Worm (Caenorhabditis elegans) whole organism, L2 larva: ENCODE measurements around the gene Y48E1C.4.

Experiments
- C34F6.9 ChIP-seq: fragments of 150-350 bp; optimal IDR thresholded peaks from 2 replicates; lab custom pipeline; 2014; ENCODE audit warnings: missing biosample characterization, missing genetic modification characterization
- F13H6.1 ChIP-seq: sonication (generic microtip); optimal IDR thresholded peaks from 2 replicates; lab custom pipeline; 2016; ENCODE audit warnings: missing genetic modification characterization, missing compliant biosample characterization
- Y55F3AM.14 ChIP-seq: fragments of 200-800 bp; sonication (Bioruptor generic); optimal IDR thresholded peaks from 2 replicates; lab custom pipeline; 2018; ENCODE audit warnings: mild to moderate bottlenecking, missing genetic modification characterization, missing compliant biosample characterization
- alr-1 ChIP-seq: fragments of 150-350 bp; optimal IDR thresholded peaks from 2 replicates; lab custom pipeline; 2014; ENCODE audit warnings: missing biosample characterization, missing genetic modification characterization
- aly-2 ChIP-seq: fragments of 150-350 bp; optimal IDR thresholded peaks from 2 replicates; lab custom pipeline; 2014; ENCODE audit warnings: missing biosample characterization, missing genetic modification characterization
- ama-1 ChIP-seq: fragments of 150-350 bp; optimal IDR thresholded peaks from 2 replicates; lab custom pipeline; 2018; ENCODE audit warnings: inconsistent platforms
- blmp-1 ChIP-seq: sonication (generic microtip); optimal IDR thresholded peaks from 2 replicates; lab custom pipeline; 2017; ENCODE audit warnings: missing genetic modification characterization, mild to moderate bottlenecking, missing compliant biosample characterization, antibody characterized with exemption, moderate library complexity; ENCODE audit not compliant: insufficient read depth
- dmd-4 ChIP-seq: sonication (generic microtip); optimal IDR thresholded peaks from 2 replicates; lab custom pipeline; 2017; ENCODE audit warnings: missing biosample characterization, missing genetic modification characterization
- egl-27 ChIP-seq: sonication (generic microtip); optimal IDR thresholded peaks from 3 replicates; lab custom pipeline; 2017; ENCODE audit warnings: missing biosample characterization, missing genetic modification reagents, missing genetic modification characterization
- elt-3 ChIP-seq: sonication (generic microtip); optimal IDR thresholded peaks from 2 replicates; lab custom pipeline; 2017; ENCODE audit warnings: missing biosample characterization, missing genetic modification characterization
- fos-1 ChIP-seq: fragments of 150-350 bp; optimal IDR thresholded peaks from 2 replicates; lab custom pipeline; 2014; ENCODE audit warnings: missing biosample characterization, missing genetic modification characterization
- gmeb-1 ChIP-seq: fragments of 150-350 bp; optimal IDR thresholded peaks from 2 replicates; lab custom pipeline; 2014; ENCODE audit warnings: missing biosample characterization, missing genetic modification characterization
- lin-11 ChIP-seq: fragments of 150-350 bp; sonication (generic microtip); optimal IDR thresholded peaks from 2 replicates; lab custom pipeline; 2014; ENCODE audit warnings: missing biosample characterization, missing genetic modification characterization, inconsistent platforms, mixed read lengths
- lin-13 ChIP-seq: fragments of 150-350 bp; optimal IDR thresholded peaks from 2 replicates; lab custom pipeline; 2014; ENCODE audit warnings: missing biosample characterization, missing genetic modification reagents, missing genetic modification characterization
- lsy-2 ChIP-seq, 2 experiments: fragments of 150-350 bp in 1 of 2; sonication (generic microtip) in 1 of 2; optimal IDR thresholded peaks; 2 replicates each; lab custom pipeline; 2014 to 2017; ENCODE audit warnings: missing biosample characterization in 2 of 2, missing genetic modification characterization in 2 of 2
- mab-5 ChIP-seq: fragments of 150-350 bp; optimal IDR thresholded peaks from 2 replicates; lab custom pipeline; 2014; ENCODE audit warnings: missing biosample characterization, missing genetic modification characterization
- mbf-1 ChIP-seq: sonication (generic microtip); optimal IDR thresholded peaks from 2 replicates; lab custom pipeline; 2017; ENCODE audit warnings: missing biosample characterization, missing genetic modification characterization
- mdl-1 ChIP-seq, 2 experiments: fragments of 150-350 bp in 1 of 2; sonication (generic microtip) in 1 of 2; optimal IDR thresholded peaks; 2 replicates each; lab custom pipeline; 2017; ENCODE audit warnings: missing biosample characterization in 2 of 2, missing genetic modification characterization in 2 of 2
- nhr-10 ChIP-seq: sonication (generic microtip); optimal IDR thresholded peaks from 2 replicates; lab custom pipeline; 2017; ENCODE audit warnings: missing biosample characterization, missing genetic modification characterization
- nhr-11 ChIP-seq: fragments of 150-350 bp; optimal IDR thresholded peaks from 2 replicates; lab custom pipeline; 2014; ENCODE audit warnings: missing biosample characterization, missing genetic modification characterization
- nhr-12 ChIP-seq: fragments of 150-350 bp; optimal IDR thresholded peaks from 2 replicates; lab custom pipeline; 2014; ENCODE audit warnings: missing biosample characterization, missing genetic modification characterization
- nhr-129 ChIP-seq: fragments of 150-350 bp; optimal IDR thresholded peaks from 2 replicates; lab custom pipeline; 2014; ENCODE audit warnings: missing biosample characterization, missing genetic modification characterization
- nhr-21 ChIP-seq: fragments of 150-350 bp; optimal IDR thresholded peaks from 2 replicates; lab custom pipeline; 2014; ENCODE audit warnings: missing biosample characterization, missing genetic modification characterization
- nhr-237 ChIP-seq: fragments of 150-350 bp; optimal IDR thresholded peaks from 2 replicates; lab custom pipeline; 2014; ENCODE audit warnings: missing biosample characterization, missing genetic modification characterization
- nhr-25 ChIP-seq: fragments of 150-350 bp; sonication (generic microtip); optimal IDR thresholded peaks from 3 replicates; lab custom pipeline; 2014; ENCODE audit warnings: missing biosample characterization, missing genetic modification characterization
- nhr-6 ChIP-seq: fragments of 150-350 bp; optimal IDR thresholded peaks from 2 replicates; lab custom pipeline; 2014; ENCODE audit warnings: missing biosample characterization, missing genetic modification characterization
- nhr-77 ChIP-seq: fragments of 150-350 bp; optimal IDR thresholded peaks from 2 replicates; lab custom pipeline; 2014; ENCODE audit warnings: missing biosample characterization, missing genetic modification characterization
- peb-1 ChIP-seq: fragments of 150-350 bp; optimal IDR thresholded peaks from 2 replicates; lab custom pipeline; 2014; ENCODE audit warnings: missing biosample characterization, missing genetic modification characterization
- sem-4 ChIP-seq: fragments of 150-350 bp; optimal IDR thresholded peaks from 2 replicates; lab custom pipeline; 2014; ENCODE audit warnings: missing biosample characterization, missing genetic modification reagents, missing genetic modification characterization
- sma-3 ChIP-seq: sonication (generic microtip); optimal IDR thresholded peaks from 2 replicates; lab custom pipeline; 2016; ENCODE audit warnings: missing genetic modification reagents, missing genetic modification characterization, missing compliant biosample characterization
- sma-9 ChIP-seq, 2 experiments: fragments of 150-350 bp in 1 of 2; sonication (generic microtip) in 1 of 2; optimal IDR thresholded peaks; 2 replicates each; lab custom pipeline; 2014 to 2016; ENCODE audit warnings: missing genetic modification characterization in 2 of 2, mild to moderate bottlenecking in 1 of 2, missing biosample characterization in 1 of 2, missing compliant biosample characterization in 1 of 2, missing genetic modification reagents in 1 of 2, moderate library complexity in 1 of 2
- snpc-4 ChIP-seq: fragments of 150-350 bp; optimal IDR thresholded peaks from 2 replicates; lab custom pipeline; 2014; ENCODE audit warnings: missing biosample characterization, missing genetic modification characterization
- unc-39 ChIP-seq: fragments of 150-350 bp; optimal IDR thresholded peaks from 2 replicates; lab custom pipeline; 2014; ENCODE audit warnings: missing biosample characterization, missing genetic modification characterization
- unc-62 ChIP-seq: fragments of 150-350 bp; optimal IDR thresholded peaks from 2 replicates; lab custom pipeline; 2014; ENCODE audit warnings: missing biosample characterization, missing genetic modification reagents, missing genetic modification characterization
- zag-1 ChIP-seq: fragments of 150-350 bp; optimal IDR thresholded peaks from 2 replicates; lab custom pipeline; 2014; ENCODE audit warnings: missing biosample characterization, missing genetic modification characterization
- ztf-1 ChIP-seq: fragments of 200-800 bp; sonication (Bioruptor generic); conservative IDR thresholded peaks from 2 replicates; pipeline ENCODE4 v1.3.6; 2022; ENCODE audit warnings: missing genetic modification characterization, missing compliant biosample characterization
- ztf-4 ChIP-seq: fragments of 150-350 bp; optimal IDR thresholded peaks from 2 replicates; lab custom pipeline; 2014; ENCODE audit warnings: missing biosample characterization, missing genetic modification characterization

Gene Y48E1C.4

DNA sequence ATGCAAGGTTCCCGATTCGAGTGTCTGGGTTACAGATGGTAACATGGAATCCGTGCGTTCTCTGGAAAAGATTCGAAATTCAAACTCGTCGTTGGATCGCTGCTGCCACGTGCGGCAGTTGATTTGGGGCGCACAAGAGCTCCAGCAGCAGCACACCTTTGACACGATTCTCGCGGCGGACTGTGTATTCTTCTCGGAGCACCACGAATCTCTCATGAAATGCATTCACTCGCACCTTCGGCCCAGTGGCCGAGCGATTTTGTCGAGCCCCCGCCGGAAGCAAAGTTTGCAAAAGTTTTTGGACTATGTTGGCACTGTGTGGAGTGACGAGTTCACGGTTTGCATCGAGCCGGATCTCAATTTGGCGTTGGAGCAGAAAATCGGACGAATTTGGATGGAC is 20.1 kb downstream of the Y48E1C.4 start:
- TF ChIP-seq blmp-1 (tag; lab: Kevin White, UChicago) = no peak
- no peak for TF ChIP-seq nhr-77 (tag; lab: Kevin White, UChicago)
- no peak for TF ChIP-seq nhr-12
- TF ChIP-seq sma-3 (GFP tag; lab: Kevin White, UChicago) = no peak
- no peak for TF ChIP-seq unc-39 (tag; lab: Kevin White, UChicago)
- TF ChIP-seq F13H6.1 (tag; lab: Kevin White, UChicago) = no peak
- TF ChIP-seq lsy-2 (tag; optimal IDR thresholded peaks at IDR 0.05; lab: Kevin White, UChicago) = no peak
- TF ChIP-seq zag-1 (tag; lab: Kevin White, UChicago) = no peak
- no peak for TF ChIP-seq nhr-6

DNA sequence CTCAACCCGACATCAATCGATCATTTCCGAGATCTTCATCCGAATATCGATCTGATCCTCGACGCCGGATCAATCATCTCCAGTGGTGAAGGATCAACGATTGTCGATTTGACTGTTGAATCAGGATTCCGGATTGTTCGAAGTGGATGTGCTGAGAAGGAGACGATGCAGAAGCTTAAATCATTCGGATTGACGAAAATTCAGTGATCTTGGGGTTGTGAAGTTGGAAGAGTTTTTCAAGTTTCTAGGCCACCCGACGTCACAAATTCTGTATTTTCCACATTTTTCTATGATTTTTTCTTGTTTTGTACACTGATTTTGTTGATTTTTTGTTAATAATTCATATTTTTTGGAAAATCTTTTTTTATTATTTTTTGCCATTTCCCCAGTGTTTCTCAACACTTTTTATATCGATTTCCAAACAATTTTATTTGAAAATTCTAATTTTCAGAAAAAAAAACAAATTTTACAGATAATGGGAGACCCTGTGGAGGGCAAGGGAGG is 22.0 kb downstream of the Y48E1C.4 start, which contains the start of gene Y48E1C.1:
Gene Y48E1C.1, plus strand, starts transcription at position 454 of the 504 bp plus-strand sequence.
- TF ChIP-seq nhr-77 (tag; lab: Kevin White, UChicago) (no peak), nhr-129 (tag; lab: Kevin White, UChicago) (no peak), alr-1 (tag; lab: Kevin White, UChicago) (no peak), unc-39 (tag; lab: Kevin White, UChicago) (no peak), nhr-12 (no peak), ztf-4 (no peak), nhr-10 (no peak), mab-5 (tag; lab: Kevin White, UChicago) (no peak), sma-9 (GFP tag; optimal IDR thresholded peaks at IDR 0.05; lab: Kevin White, UChicago) (no peak), sma-9 (tag; optimal IDR thresholded peaks at IDR 0.05; lab: Kevin White, UChicago) (no peak), elt-3 (tag; lab: Kevin White, UChicago) (no peak), dmd-4 (no peak), aly-2 (no peak), gmeb-1 (tag; lab: Kevin White, UChicago) (no peak), nhr-237 (tag; lab: Kevin White, UChicago) (no peak), Y55F3AM.14 (no peak)

DNA sequence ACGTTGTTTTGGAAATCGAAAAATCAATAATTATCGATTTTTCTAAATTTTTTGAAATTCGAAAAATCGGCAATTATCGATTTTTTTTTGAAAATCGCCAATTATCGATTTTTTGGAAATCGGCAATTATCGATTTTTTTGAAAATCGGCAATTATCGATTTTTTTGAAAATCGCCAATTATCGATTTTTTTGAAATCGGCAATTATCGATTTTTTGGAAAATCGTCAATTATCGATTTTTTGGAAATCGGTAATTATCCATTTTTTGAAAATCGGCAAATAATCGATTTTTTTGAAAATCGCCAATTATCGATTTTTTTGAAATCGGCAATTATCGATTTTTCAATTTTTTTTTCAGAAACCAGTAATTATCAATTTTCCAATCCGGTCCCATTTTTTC is 22.5 kb downstream of the Y48E1C.4 start:
- no peak for TF ChIP-seq C34F6.9 (tag; lab: Kevin White, UChicago)
- TF ChIP-seq sma-9 (GFP tag; optimal IDR thresholded peaks at IDR 0.05; lab: Kevin White, UChicago) = no peak
- no peak for TF ChIP-seq sma-9 (tag; optimal IDR thresholded peaks at IDR 0.05; lab: Kevin White, UChicago)
- TF ChIP-seq nhr-6 = no peak
- no peak for TF ChIP-seq egl-27 (tag; lab: Kevin White, UChicago)
- no peak for TF ChIP-seq sma-3 (GFP tag; lab: Kevin White, UChicago)
- TF ChIP-seq lin-11 = no peak
- no peak for TF ChIP-seq unc-39 (tag; lab: Kevin White, UChicago)
- TF ChIP-seq nhr-25 (tag; lab: Kevin White, UChicago) = no peak
- TF ChIP-seq gmeb-1 (tag; lab: Kevin White, UChicago) = no peak
- no peak for TF ChIP-seq nhr-237 (tag; lab: Kevin White, UChicago)
- no peak for TF ChIP-seq dmd-4
- no peak for TF ChIP-seq nhr-21 (tag; lab: Kevin White, UChicago)
- TF ChIP-seq sem-4 = no peak

DNA sequence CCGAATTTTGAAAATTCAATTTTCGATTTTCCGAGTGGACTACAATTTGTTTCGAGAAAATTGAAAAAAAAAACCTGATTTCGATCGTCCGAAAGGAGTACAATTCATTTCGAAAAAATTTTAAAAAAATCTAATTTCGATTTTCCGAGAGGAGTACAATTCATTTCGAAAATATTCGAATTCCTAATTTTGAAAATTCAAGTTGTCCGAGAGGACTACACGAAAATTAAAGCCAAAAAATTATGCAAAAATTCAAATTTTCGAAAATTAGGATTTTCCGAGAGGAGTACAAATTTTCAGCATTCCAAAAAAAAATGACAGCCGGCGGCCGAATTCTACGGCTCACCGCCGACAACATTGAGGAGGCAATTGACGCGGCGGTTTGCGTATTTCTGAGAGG is 24.3 kb downstream of the Y48E1C.4 start, which contains the start of gene Y48C3A.18:
Gene Y48C3A.18, plus strand, starts transcription at position 301 of the 400 bp plus-strand sequence.
- TF ChIP-seq nhr-11 (tag; lab: Kevin White, UChicago) (no peak), mbf-1 (no peak), fos-1 (tag; lab: Kevin White, UChicago) (no peak), sem-4 (no peak), zag-1 (tag; lab: Kevin White, UChicago) (no peak), unc-62 (GFP tag; lab: Kevin White, UChicago) (no peak), blmp-1 (tag; lab: Kevin White, UChicago) (no peak), peb-1 (no peak), alr-1 (tag; lab: Kevin White, UChicago) (no peak), ztf-1 (no peak), lin-13 (GFP tag; lab: Kevin White, UChicago) (no peak), mdl-1 (tag; optimal IDR thresholded peaks at IDR 0.05; lab: Kevin White, UChicago) (no peak), ama-1 (lab: Kevin White, UChicago) (no peak), snpc-4 (tag; lab: Kevin White, UChicago) (no peak)
